Worm (Caenorhabditis elegans) whole organism, late embryonic: ENCODE results near the gene F16B4.2.

Experiments used
- C08G9.2 ChIP-seq: sonication (generic microtip); optimal IDR thresholded peaks from 2 replicates; lab custom pipeline; 2016; ENCODE audit warnings: mild to moderate bottlenecking, missing genetic modification characterization, moderate library complexity, missing compliant biosample characterization
- C38D4.7 ChIP-seq: fragments of 200-800 bp; sonication (Bioruptor generic); optimal IDR thresholded peaks from 2 replicates; lab custom pipeline; 2018; ENCODE audit warnings: mild to moderate bottlenecking, missing genetic modification characterization, moderate library complexity, missing compliant biosample characterization
- K02D7.2 ChIP-seq: sonication (generic microtip); optimal IDR thresholded peaks from 2 replicates; lab custom pipeline; 2017; ENCODE audit warnings: mild to moderate bottlenecking, missing genetic modification characterization, missing compliant biosample characterization
- K09A11.1 ChIP-seq: sonication (generic microtip); optimal IDR thresholded peaks from 2 replicates; lab custom pipeline; 2017; ENCODE audit warnings: antibody characterized with exemption, mild to moderate bottlenecking, missing genetic modification characterization, missing compliant biosample characterization; ENCODE audit not compliant: insufficient read depth
- Y22D7AL.16 ChIP-seq: sonication (generic microtip); optimal IDR thresholded peaks from 2 replicates; lab custom pipeline; 2016; ENCODE audit warnings: missing genetic modification characterization, missing compliant biosample characterization
- ahr-1 ChIP-seq: sonication (generic microtip); optimal IDR thresholded peaks from 2 replicates; lab custom pipeline; 2016; ENCODE audit warnings: missing genetic modification characterization, missing compliant biosample characterization
- ama-1 ChIP-seq: fragments of 150-350 bp; optimal IDR thresholded peaks from 2 replicates; lab custom pipeline; 2014
- ceh-14 ChIP-seq: sonication (generic microtip); optimal IDR thresholded peaks from 2 replicates; lab custom pipeline; 2016; ENCODE audit warnings: missing genotype, missing genetic modification characterization, missing compliant biosample characterization
- ceh-18 ChIP-seq: sonication (generic microtip); optimal IDR thresholded peaks from 2 replicates; lab custom pipeline; 2016; ENCODE audit warnings: missing genetic modification characterization, missing compliant biosample characterization
- ceh-22 ChIP-seq: sonication (generic microtip); optimal IDR thresholded peaks from 2 replicates; lab custom pipeline; 2017; ENCODE audit warnings: missing biosample characterization, missing genetic modification characterization
- ceh-24 ChIP-seq: sonication (generic microtip); optimal IDR thresholded peaks from 2 replicates; lab custom pipeline; 2016; ENCODE audit warnings: mild to moderate bottlenecking, missing genetic modification characterization, missing compliant biosample characterization
- ceh-31 ChIP-seq: sonication (generic microtip); optimal IDR thresholded peaks from 2 replicates; lab custom pipeline; 2016; ENCODE audit warnings: missing genetic modification characterization, missing compliant biosample characterization
- ceh-48 ChIP-seq: sonication (generic microtip); optimal IDR thresholded peaks from 2 replicates; lab custom pipeline; 2016; ENCODE audit warnings: missing genetic modification characterization, inconsistent platforms, missing compliant biosample characterization
- ceh-6 ChIP-seq: fragments of 200-800 bp; sonication (Bioruptor generic); optimal IDR thresholded peaks from 2 replicates; lab custom pipeline; 2018; ENCODE audit warnings: mild to moderate bottlenecking, missing genetic modification characterization, missing compliant biosample characterization
- ceh-9 ChIP-seq: sonication (generic microtip); optimal IDR thresholded peaks from 2 replicates; lab custom pipeline; 2016; ENCODE audit warnings: mild to moderate bottlenecking, missing genetic modification characterization, inconsistent platforms, missing compliant biosample characterization
- dmd-4 ChIP-seq: sonication (generic microtip); optimal IDR thresholded peaks from 2 replicates; lab custom pipeline; 2016; ENCODE audit warnings: borderline replicate concordance, missing genetic modification characterization, missing compliant biosample characterization
- elt-2 ChIP-seq: sonication (generic microtip); optimal IDR thresholded peaks from 2 replicates; lab custom pipeline; 2016; ENCODE audit warnings: missing genetic modification reagents, missing genetic modification characterization, missing compliant biosample characterization
- ets-4 ChIP-seq: sonication (generic microtip); optimal IDR thresholded peaks from 2 replicates; lab custom pipeline; 2016; ENCODE audit warnings: missing genetic modification characterization, missing compliant biosample characterization
- eyg-1 ChIP-seq: sonication (generic microtip); optimal IDR thresholded peaks from 2 replicates; lab custom pipeline; 2016; ENCODE audit warnings: missing genotype, missing genetic modification characterization, missing compliant biosample characterization
- fkh-10 ChIP-seq: fragments of 150-350 bp; optimal IDR thresholded peaks from 2 replicates; lab custom pipeline; 2014; ENCODE audit warnings: missing biosample characterization, missing genetic modification reagents, missing genetic modification characterization
- fkh-6 ChIP-seq: sonication (generic microtip); optimal IDR thresholded peaks from 2 replicates; lab custom pipeline; 2016; ENCODE audit warnings: missing genetic modification characterization, missing compliant biosample characterization
- gmeb-2 ChIP-seq: sonication (generic microtip); optimal IDR thresholded peaks from 2 replicates; lab custom pipeline; 2016; ENCODE audit warnings: missing genetic modification characterization, inconsistent platforms, missing compliant biosample characterization
- hlh-13 ChIP-seq: fragments of 200-800 bp; sonication (Bioruptor generic); optimal IDR thresholded peaks from 2 replicates; lab custom pipeline; 2018; ENCODE audit warnings: mild to moderate bottlenecking, missing genetic modification characterization, missing compliant biosample characterization
- hlh-15 ChIP-seq: sonication (generic microtip); optimal IDR thresholded peaks from 2 replicates; lab custom pipeline; 2016; ENCODE audit warnings: missing genetic modification characterization, missing compliant biosample characterization
- hlh-30 ChIP-seq: sonication (generic microtip); optimal IDR thresholded peaks from 2 replicates; lab custom pipeline; 2017; ENCODE audit warnings: antibody characterized with exemption, missing genetic modification characterization, missing compliant biosample characterization; ENCODE audit not compliant: insufficient read depth
- hlh-8 ChIP-seq: sonication (generic microtip); optimal IDR thresholded peaks from 2 replicates; lab custom pipeline; 2016; ENCODE audit warnings: missing genotype, missing genetic modification characterization, missing compliant biosample characterization
- lim-6 ChIP-seq: sonication (generic microtip); optimal IDR thresholded peaks from 2 replicates; lab custom pipeline; 2016; ENCODE audit warnings: missing genetic modification characterization, missing compliant biosample characterization
- madf-2 ChIP-seq: sonication (generic microtip); optimal IDR thresholded peaks from 2 replicates; lab custom pipeline; 2017; ENCODE audit warnings: missing genetic modification characterization, missing compliant biosample characterization
- nfya-1 ChIP-seq: sonication (generic microtip); optimal IDR thresholded peaks from 2 replicates; lab custom pipeline; 2017; ENCODE audit warnings: missing genetic modification characterization, mild to moderate bottlenecking, missing compliant biosample characterization, antibody characterized with exemption, moderate library complexity
- nhr-232 ChIP-seq: sonication (generic microtip); optimal IDR thresholded peaks from 2 replicates; lab custom pipeline; 2016; ENCODE audit warnings: missing genetic modification characterization, missing compliant biosample characterization
- npax-4 ChIP-seq: sonication (generic microtip); optimal IDR thresholded peaks from 2 replicates; lab custom pipeline; 2016; ENCODE audit warnings: missing genetic modification characterization, missing compliant biosample characterization
- pag-3 ChIP-seq: sonication (generic microtip); optimal IDR thresholded peaks from 2 replicates; lab custom pipeline; 2016; ENCODE audit warnings: missing compliant biosample characterization, missing genetic modification characterization, borderline replicate concordance
- pat-9 ChIP-seq: fragments of 200-800 bp; sonication (Bioruptor generic); optimal IDR thresholded peaks from 2 replicates; lab custom pipeline; 2018; ENCODE audit warnings: mild to moderate bottlenecking, missing genetic modification characterization, moderate library complexity, missing compliant biosample characterization
- pax-1 ChIP-seq: fragments of 150-350 bp; optimal IDR thresholded peaks from 2 replicates; lab custom pipeline; 2014; ENCODE audit warnings: missing biosample characterization, missing genetic modification characterization
- pha-4 ChIP-seq: fragments of 150-350 bp; optimal IDR thresholded peaks from 2 replicates; lab custom pipeline; 2018; ENCODE audit warnings: missing biosample characterization, missing genetic modification reagents, missing genetic modification characterization
- pqm-1 ChIP-seq: sonication (generic microtip); optimal IDR thresholded peaks from 2 replicates; lab custom pipeline; 2016; ENCODE audit warnings: missing genetic modification characterization, missing compliant biosample characterization
- ref-2 ChIP-seq: sonication (generic microtip); optimal IDR thresholded peaks from 2 replicates; lab custom pipeline; 2016; ENCODE audit warnings: missing genetic modification characterization, missing compliant biosample characterization
- sdc-2 ChIP-seq: sonication (generic microtip); optimal IDR thresholded peaks from 2 replicates; lab custom pipeline; 2016; ENCODE audit warnings: missing genotype, missing genetic modification characterization, missing compliant biosample characterization
- sox-2 ChIP-seq: fragments of 200-800 bp; sonication (Bioruptor generic); IDR thresholded peaks from 2 replicates; pipeline ENCODE4 v1.3.6; 2022; ENCODE audit warnings: missing genetic modification reagents, missing genetic modification characterization, missing compliant biosample characterization
- syd-9 ChIP-seq: sonication (generic microtip); optimal IDR thresholded peaks from 2 replicates; lab custom pipeline; 2016; ENCODE audit warnings: mild to moderate bottlenecking, missing genetic modification characterization, moderate library complexity, missing compliant biosample characterization
- tbx-2 ChIP-seq: sonication (generic microtip); optimal IDR thresholded peaks from 2 replicates; lab custom pipeline; 2016; ENCODE audit warnings: missing genetic modification characterization, missing compliant biosample characterization
- tbx-7 ChIP-seq: sonication (generic microtip); optimal IDR thresholded peaks from 2 replicates; lab custom pipeline; 2016; ENCODE audit warnings: missing genotype, missing genetic modification characterization, missing compliant biosample characterization
- unc-42 ChIP-seq: sonication (generic microtip); optimal IDR thresholded peaks from 2 replicates; lab custom pipeline; 2016; ENCODE audit warnings: missing genotype, missing genetic modification characterization, missing compliant biosample characterization
- unc-55 ChIP-seq: sonication (generic microtip); optimal IDR thresholded peaks from 2 replicates; lab custom pipeline; 2017; ENCODE audit warnings: missing biosample characterization, missing genetic modification reagents, missing genetic modification characterization
- zip-5 ChIP-seq: sonication (generic microtip); optimal IDR thresholded peaks from 2 replicates; lab custom pipeline; 2016; ENCODE audit warnings: missing genetic modification characterization, missing compliant biosample characterization
- ztf-16 ChIP-seq: sonication (generic microtip); optimal IDR thresholded peaks from 2 replicates; lab custom pipeline; 2017; ENCODE audit warnings: missing genetic modification characterization, missing compliant biosample characterization

The F16B4.2 gene

ce11 chrV:1566776-1567175 is 34.1 kb upstream of the F16B4.2 start, which contains the start of gene cdc-25.2:
TSS of gene cdc-25.2 (plus strand) at chrV:1567076.
- TF ChIP-seq ceh-48 (tag; lab: Kevin White, UChicago), result no peak
- no peak for TF ChIP-seq sox-2
- TF ChIP-seq ahr-1 (tag; lab: Kevin White, UChicago), result no peak
- TF ChIP-seq hlh-30 (tag; lab: Kevin White, UChicago), result no peak
- no peak for TF ChIP-seq ztf-16 (tag; lab: Kevin White, UChicago)
- TF ChIP-seq pag-3 (tag; lab: Kevin White, UChicago), result no peak
- no peak for TF ChIP-seq ceh-22 (tag; lab: Kevin White, UChicago)
- TF ChIP-seq zip-5 (tag; lab: Kevin White, UChicago), result no peak
- no peak for TF ChIP-seq pha-4 (tag; lab: Kevin White, UChicago)
- no peak for TF ChIP-seq K09A11.1 (tag; lab: Kevin White, UChicago)
- no peak for TF ChIP-seq hlh-15 (tag; lab: Kevin White, UChicago)
- no peak for TF ChIP-seq eyg-1 (tag; lab: Kevin White, UChicago)
- no peak for TF ChIP-seq tbx-2 (tag; lab: Kevin White, UChicago)
- no peak for TF ChIP-seq fkh-6
- TF ChIP-seq unc-42 (tag; lab: Kevin White, UChicago), result no peak
- no peak for TF ChIP-seq lim-6 (tag; lab: Kevin White, UChicago)
- no peak for TF ChIP-seq ceh-24 (tag; lab: Kevin White, UChicago)
- TF ChIP-seq pax-1, result no peak
- TF ChIP-seq, all 69 proteins: peak for 0

- no peak for TF ChIP-seq syd-9 (tag; lab: Kevin White, UChicago)
- peak; percentile 19 for TF ChIP-seq ama-1 (lab: Kevin White, UChicago)
- peak; percentile 73 for TF ChIP-seq nfya-1 (tag; lab: Kevin White, UChicago)
These were observed 31.0 kb upstream of the F16B4.2 start for ce11 chrV:1569750-1570419.

- no peak for TF ChIP-seq pat-9 (tag; lab: Kevin White, UChicago)
- TF ChIP-seq K02D7.2 (tag; lab: Kevin White, UChicago), result no peak
- TF ChIP-seq nhr-232 (tag; lab: Kevin White, UChicago), result no peak
- no peak for TF ChIP-seq gmeb-2 (tag; lab: Kevin White, UChicago)
- TF ChIP-seq eyg-1 (tag; lab: Kevin White, UChicago), result no peak
- peak; percentile 36 for TF ChIP-seq ceh-31 (tag; lab: Kevin White, UChicago)
- TF ChIP-seq lim-6 (tag; lab: Kevin White, UChicago), result no peak
- no peak for TF ChIP-seq madf-2 (tag; lab: Kevin White, UChicago)
- TF ChIP-seq elt-2 (tag; lab: Kevin White, UChicago), result no peak
- no peak for TF ChIP-seq ets-4
- no peak for TF ChIP-seq ceh-6 (GFP tag; lab: Kevin White, UChicago)
- no peak for TF ChIP-seq ztf-16 (tag; lab: Kevin White, UChicago)
- TF ChIP-seq hlh-8 (tag; lab: Kevin White, UChicago), result no peak
- no peak for TF ChIP-seq fkh-10
- no peak for TF ChIP-seq sdc-2
- no peak for TF ChIP-seq ceh-9
- no peak for TF ChIP-seq npax-4
- no peak for TF ChIP-seq ceh-18 (tag; lab: Kevin White, UChicago)
- TF ChIP-seq tbx-2 (tag; lab: Kevin White, UChicago), result peak; percentile 37
- no peak for TF ChIP-seq tbx-7 (tag; lab: Kevin White, UChicago)
- TF ChIP-seq C08G9.2, result no peak
- TF ChIP-seq pqm-1 (tag; lab: Kevin White, UChicago), result no peak
- no peak for TF ChIP-seq fkh-6
- no peak for TF ChIP-seq ceh-14 (tag; lab: Kevin White, UChicago)
- no peak for TF ChIP-seq C38D4.7
- TF ChIP-seq hlh-13 (GFP tag; lab: Kevin White, UChicago), result no peak
- TF ChIP-seq unc-55 (GFP tag; lab: Kevin White, UChicago), result peak; percentile 66
- peak; percentile 75 for TF ChIP-seq ref-2 (tag; lab: Kevin White, UChicago)
- TF ChIP-seq dmd-4 (tag; lab: Kevin White, UChicago), result no peak
- TF ChIP-seq Y22D7AL.16, result no peak
These were observed 30.2 kb upstream of the F16B4.2 start for ce11 chrV:1570679-1571078.
